Worm (Caenorhabditis elegans): Measurements from ENCODE around the gene glt-4.

glt-4 gene

DNA sequence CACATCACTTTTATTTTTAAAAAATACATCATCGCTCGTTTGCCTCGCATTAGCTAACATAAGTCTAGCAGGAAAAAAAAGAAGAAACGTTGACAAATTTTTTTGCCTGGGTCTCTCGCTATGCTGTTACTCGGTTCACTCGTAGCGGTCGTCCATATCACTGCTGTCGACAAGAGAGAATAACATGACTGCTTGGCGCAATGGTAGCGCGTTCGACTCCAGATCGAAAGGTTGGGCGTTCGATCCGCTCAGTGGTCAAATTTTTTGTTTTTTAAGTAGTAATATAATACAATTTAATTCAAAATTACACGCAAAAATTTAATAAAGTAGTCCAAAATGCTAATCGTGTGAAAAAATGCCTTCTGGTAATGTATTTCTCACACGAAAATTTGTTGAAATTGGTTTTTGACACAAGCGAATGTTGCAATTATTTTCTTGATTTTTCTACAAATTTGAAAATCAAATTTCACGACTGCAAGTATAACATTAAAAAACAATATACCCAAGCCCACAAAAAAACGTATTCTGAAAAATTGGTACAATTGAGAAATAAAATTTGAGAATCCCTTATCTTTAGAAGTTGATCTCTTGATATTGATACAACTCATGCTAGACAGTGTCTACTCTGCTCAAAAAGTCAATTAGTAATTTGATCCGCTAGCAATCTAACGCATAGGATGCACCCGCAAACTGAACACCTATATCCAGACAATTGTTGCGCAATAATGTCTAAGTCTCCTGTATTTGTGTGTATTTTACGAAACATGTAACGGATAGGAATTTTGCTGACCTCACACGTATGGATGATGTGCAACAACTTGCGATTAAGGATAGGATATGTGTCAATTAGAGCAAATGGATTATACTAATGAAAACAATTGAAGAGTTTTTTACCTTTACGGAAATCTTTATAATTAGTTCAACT is 31.8 kb upstream of the glt-4 start:
- TF ChIP-seq lin-35 (GFP tag; optimal IDR thresholded peaks at IDR 0.05) (peak in 1 of 2 experiments; percentile 67), nhr-85 (tag) (peak; percentile 45), lin-13 (GFP tag; optimal IDR thresholded peaks at IDR 0.05) (no peak), C34B4.2 (tag; optimal IDR thresholded peaks at IDR 0.05) (no peak), ces-1 (GFP tag; optimal IDR thresholded peaks at IDR 0.05) (no peak), sox-4 (tag; optimal IDR thresholded peaks at IDR 0.05) (peak; percentile 21), nhr-71 (tag; optimal IDR thresholded peaks at IDR 0.05) (peak; percentile 73), nhr-20 (tag; optimal IDR thresholded peaks at IDR 0.05) (peak; percentile 69), hlh-17 (GFP tag; optimal IDR thresholded peaks at IDR 0.05; ENCODE audit: borderline replicate concordance) (no peak), hlh-4 (tag; optimal IDR thresholded peaks at IDR 0.05) (no peak), egl-27 (tag; optimal IDR thresholded peaks at IDR 0.05) (no peak), efl-3 (GFP tag; optimal IDR thresholded peaks at IDR 0.05) (no peak), fos-1 (tag; optimal IDR thresholded peaks at IDR 0.05) (no peak), ceh-63 (GFP tag; optimal IDR thresholded peaks at IDR 0.05) (no peak), snu-23 (GFP tag; optimal IDR thresholded peaks at IDR 0.05) (peak; percentile 75), ztf-4 (tag; optimal IDR thresholded peaks at IDR 0.05) (no peak), ceh-8 (GFP tag; optimal IDR thresholded peaks at IDR 0.05) (no peak), fkh-10 (GFP tag; optimal IDR thresholded peaks at IDR 0.05) (peak; percentile 28), tbx-2 (tag; optimal IDR thresholded peaks at IDR 0.05) (peak; percentile 41), alr-1 (tag; optimal IDR thresholded peaks at IDR 0.05; ENCODE audit: borderline replicate concordance) (no peak), lir-3 (tag; optimal IDR thresholded peaks at IDR 0.05; ENCODE audit: poor library complexity) (peak; percentile 46), nhr-90 (tag; optimal IDR thresholded peaks at IDR 0.05; ENCODE audit: poor library complexity) (peak; percentile 59), pag-3 (tag; optimal IDR thresholded peaks at IDR 0.05; ENCODE audit: borderline replicate concordance, insufficient read depth) (no peak), nhr-84 (tag; optimal IDR thresholded peaks at IDR 0.05) (no peak), zip-4 (GFP tag; optimal IDR thresholded peaks at IDR 0.05) (no peak), skn-1 (tag; optimal IDR thresholded peaks at IDR 0.05) (peak; percentile 35), nhr-237 (tag; optimal IDR thresholded peaks at IDR 0.05) (no peak), pax-3 (tag; optimal IDR thresholded peaks at IDR 0.05) (no peak), nhr-47 (tag; optimal IDR thresholded peaks at IDR 0.05) (peak; percentile 77), F16B12.6 (tag; optimal IDR thresholded peaks at IDR 0.05) (no peak), lin-39 (tag; optimal IDR thresholded peaks at IDR 0.05) (no peak), fkh-8 (tag; optimal IDR thresholded peaks at IDR 0.05) (peak; percentile 29), lin-14 (GFP tag; optimal IDR thresholded peaks at IDR 0.05) (peak; percentile 63), mab-9 (GFP tag; IDR thresholded peaks at IDR 0.05) (no peak), mdl-1 (tag; optimal IDR thresholded peaks at IDR 0.05) (peak in 1 of 2 experiments; percentile 65), nhr-77 (tag; optimal IDR thresholded peaks at IDR 0.05) (peak; percentile 41), lsy-2 (tag; optimal IDR thresholded peaks at IDR 0.05) (peak; percentile 24 to 51), dpl-1 (GFP tag; optimal IDR thresholded peaks at IDR 0.05) (peak in 1 of 3 experiments; percentile 1), ama-1 (optimal IDR thresholded peaks at IDR 0.05) (no peak), elt-2 (tag; optimal IDR thresholded peaks at IDR 0.05) (no peak), hpl-2 (GFP tag; optimal IDR thresholded peaks at IDR 0.05) (no peak), C16A3.4 (tag; optimal IDR thresholded peaks at IDR 0.05) (peak; percentile 42), unc-130 (tag; optimal IDR thresholded peaks at IDR 0.05) (peak; percentile 41), ceh-82 (tag; optimal IDR thresholded peaks at IDR 0.05) (peak; percentile 21 to 30 (median 25)), aha-1 (tag; optimal IDR thresholded peaks at IDR 0.05) (no peak), xbp-1 (tag; optimal IDR thresholded peaks at IDR 0.05) (peak; percentile 74), ztf-11 (tag; optimal IDR thresholded peaks at IDR 0.05) (no peak), efl-1 (optimal IDR thresholded peaks at IDR 0.05) (no peak), efl-1 (GFP tag; optimal IDR thresholded peaks at IDR 0.05 in 1 of 2) (peak; percentile 21 to 81), isw-1 (GFP tag; IDR thresholded peaks at IDR 0.05) (no peak)

All from whole organism, L1 larva.